Worm (Caenorhabditis elegans) whole organism, L1 larva: ENCODE data around the gene gln-5.
A peak's percentile ranks its signal among the peaks of the same experiment; 100 is the strongest.

ENCODE experiments used
- C34B4.2 ChIP-seq: sonication (generic microtip); optimal IDR thresholded peaks from 2 replicates; lab custom pipeline; 2017; ENCODE audit warnings: mild to moderate bottlenecking, missing genetic modification characterization, missing compliant biosample characterization
- F16B12.6 ChIP-seq: fragments of 150-350 bp; optimal IDR thresholded peaks from 2 replicates; lab custom pipeline; 2014; ENCODE audit warnings: missing biosample characterization, missing genetic modification characterization
- aha-1 ChIP-seq: fragments of 150-350 bp; optimal IDR thresholded peaks from 2 replicates; lab custom pipeline; 2014; ENCODE audit warnings: missing biosample characterization, missing genetic modification characterization
- ceh-82 ChIP-seq, 3 experiments: fragments of 150-350 bp in 1 of 3; sonication (generic microtip) in 2 of 3; optimal IDR thresholded peaks; 2 replicates each; lab custom pipeline; 2014 to 2017; ENCODE audit warnings: missing biosample characterization in 3 of 3, missing genetic modification characterization in 3 of 3
- dpl-1 ChIP-seq, 3 experiments: fragments of 150-350 bp in 2 of 3; sonication (generic microtip) in 1 of 3; optimal IDR thresholded peaks; 2 replicates each; lab custom pipeline; 2014 to 2017; ENCODE audit warnings: missing biosample characterization in 3 of 3, missing genetic modification characterization in 3 of 3, missing genetic modification reagents in 3 of 3
- dsc-1 ChIP-seq: sonication (generic microtip); optimal IDR thresholded peaks from 2 replicates; lab custom pipeline; 2016; ENCODE audit warnings: mild to moderate bottlenecking, missing genetic modification characterization, missing compliant biosample characterization
- efl-1 ChIP-seq, 4 experiments: fragments of 150-350 bp; optimal IDR thresholded peaks in 3 of 4; peaks in 1 of 4; 1 replicate in 1 of 4; 2 replicates in 3 of 4; lab custom pipeline; 2014; ENCODE audit warnings: missing biosample characterization in 2 of 4, missing genetic modification characterization in 2 of 4, missing genetic modification reagents in 2 of 4
- egl-13 ChIP-seq: sonication (generic microtip); optimal IDR thresholded peaks from 2 replicates; lab custom pipeline; 2016; ENCODE audit warnings: missing genotype, missing genetic modification reagents, missing genetic modification characterization, missing compliant biosample characterization
- elt-2 ChIP-seq: sonication (generic microtip); optimal IDR thresholded peaks from 2 replicates; lab custom pipeline; 2016; ENCODE audit warnings: missing genetic modification characterization, mild to moderate bottlenecking, inconsistent platforms, missing compliant biosample characterization, missing genetic modification reagents
- fkh-8 ChIP-seq: sonication (generic microtip); optimal IDR thresholded peaks from 2 replicates; lab custom pipeline; 2016; ENCODE audit warnings: mild to moderate bottlenecking, missing genetic modification characterization, missing compliant biosample characterization
- fos-1 ChIP-seq: fragments of 150-350 bp; optimal IDR thresholded peaks from 2 replicates; lab custom pipeline; 2014; ENCODE audit warnings: missing biosample characterization, missing genetic modification characterization
- jun-1 ChIP-seq: fragments of 150-350 bp; optimal IDR thresholded peaks from 2 replicates; lab custom pipeline; 2014; ENCODE audit warnings: missing biosample characterization, missing genetic modification reagents, missing genetic modification characterization
- lin-14 ChIP-seq: fragments of 200-800 bp; sonication (Bioruptor generic); optimal IDR thresholded peaks from 2 replicates; lab custom pipeline; 2018; ENCODE audit warnings: mild to moderate bottlenecking, missing genetic modification characterization, moderate library complexity, missing compliant biosample characterization
- lin-35 ChIP-seq, 2 experiments: fragments of 150-350 bp; optimal IDR thresholded peaks; 2 replicates each; lab custom pipeline; 2014; ENCODE audit warnings: missing biosample characterization in 2 of 2, missing genetic modification characterization in 2 of 2, missing genetic modification reagents in 2 of 2
- lir-3 ChIP-seq: sonication (generic microtip); optimal IDR thresholded peaks from 2 replicates; lab custom pipeline; 2016; ENCODE audit warnings: mild to moderate bottlenecking, missing genetic modification characterization, moderate library complexity, missing compliant biosample characterization; ENCODE audit not compliant: poor library complexity
- lsy-2 ChIP-seq, 2 experiments: fragments of 150-350 bp; optimal IDR thresholded peaks; 2 replicates each; lab custom pipeline; 2014; ENCODE audit warnings: missing biosample characterization in 2 of 2, missing genetic modification characterization in 2 of 2
- mef-2 ChIP-seq: fragments of 150-350 bp; optimal IDR thresholded peaks from 2 replicates; lab custom pipeline; 2014; ENCODE audit warnings: missing biosample characterization, missing genetic modification characterization
- nhr-11 ChIP-seq: fragments of 150-350 bp; optimal IDR thresholded peaks from 2 replicates; lab custom pipeline; 2014; ENCODE audit warnings: missing biosample characterization, missing genetic modification characterization
- nhr-12 ChIP-seq: sonication (generic microtip); optimal IDR thresholded peaks from 2 replicates; lab custom pipeline; 2017; ENCODE audit warnings: missing biosample characterization, missing genetic modification characterization
- nhr-20 ChIP-seq: sonication (generic microtip); optimal IDR thresholded peaks from 2 replicates; lab custom pipeline; 2016; ENCODE audit warnings: mild to moderate bottlenecking, missing genetic modification characterization, missing compliant biosample characterization
- nhr-47 ChIP-seq: sonication (generic microtip); optimal IDR thresholded peaks from 2 replicates; lab custom pipeline; 2016; ENCODE audit warnings: mild to moderate bottlenecking, missing genetic modification characterization, moderate library complexity, missing compliant biosample characterization
- nhr-71 ChIP-seq: sonication (generic microtip); optimal IDR thresholded peaks from 2 replicates; lab custom pipeline; 2016; ENCODE audit warnings: mild to moderate bottlenecking, missing genetic modification characterization, moderate library complexity, missing compliant biosample characterization
- nhr-76 ChIP-seq: sonication (generic microtip); optimal IDR thresholded peaks from 2 replicates; lab custom pipeline; 2017; ENCODE audit warnings: missing biosample characterization, missing genetic modification characterization
- pqm-1 ChIP-seq: sonication (generic microtip); optimal IDR thresholded peaks from 3 replicates; lab custom pipeline; 2017; ENCODE audit warnings: missing biosample characterization, missing genetic modification characterization
- skn-1 ChIP-seq: fragments of 150-350 bp; optimal IDR thresholded peaks from 2 replicates; lab custom pipeline; 2014; ENCODE audit warnings: missing biosample characterization, missing genetic modification characterization
- snu-23 ChIP-seq: sonication (generic microtip); optimal IDR thresholded peaks from 2 replicates; lab custom pipeline; 2016; ENCODE audit warnings: missing genetic modification characterization, missing compliant biosample characterization
- tbx-2 ChIP-seq: sonication (generic microtip); optimal IDR thresholded peaks from 2 replicates; lab custom pipeline; 2016; ENCODE audit warnings: missing genetic modification characterization, missing compliant biosample characterization
- unc-30 ChIP-seq: sonication (generic microtip); optimal IDR thresholded peaks from 2 replicates; lab custom pipeline; 2017; ENCODE audit warnings: missing biosample characterization, missing genetic modification characterization
- unc-62 ChIP-seq: fragments of 150-350 bp; optimal IDR thresholded peaks from 2 replicates; lab custom pipeline; 2014; ENCODE audit warnings: missing biosample characterization, missing genetic modification reagents, missing genetic modification characterization
- unc-86 ChIP-seq: sonication (generic microtip); optimal IDR thresholded peaks from 2 replicates; lab custom pipeline; 2016; ENCODE audit warnings: missing genetic modification characterization, missing compliant biosample characterization
- unc-98 ChIP-seq: fragments of 200-800 bp; sonication (Bioruptor generic); IDR thresholded peaks from 2 replicates; pipeline ENCODE4 v1.3.6; 2022; ENCODE audit warnings: missing genetic modification characterization, missing compliant biosample characterization
- xbp-1 ChIP-seq: sonication (generic microtip); optimal IDR thresholded peaks from 2 replicates; lab custom pipeline; 2016; ENCODE audit warnings: missing genetic modification characterization, missing compliant biosample characterization
- zip-4 ChIP-seq: fragments of 200-800 bp; sonication (Bioruptor generic); optimal IDR thresholded peaks from 2 replicates; lab custom pipeline; 2018; ENCODE audit warnings: mild to moderate bottlenecking, missing genetic modification characterization, moderate library complexity, missing compliant biosample characterization
- ztf-4 ChIP-seq: fragments of 150-350 bp; optimal IDR thresholded peaks from 2 replicates; lab custom pipeline; 2014; ENCODE audit warnings: missing biosample characterization, missing genetic modification characterization

The gln-5 gene

DNA sequence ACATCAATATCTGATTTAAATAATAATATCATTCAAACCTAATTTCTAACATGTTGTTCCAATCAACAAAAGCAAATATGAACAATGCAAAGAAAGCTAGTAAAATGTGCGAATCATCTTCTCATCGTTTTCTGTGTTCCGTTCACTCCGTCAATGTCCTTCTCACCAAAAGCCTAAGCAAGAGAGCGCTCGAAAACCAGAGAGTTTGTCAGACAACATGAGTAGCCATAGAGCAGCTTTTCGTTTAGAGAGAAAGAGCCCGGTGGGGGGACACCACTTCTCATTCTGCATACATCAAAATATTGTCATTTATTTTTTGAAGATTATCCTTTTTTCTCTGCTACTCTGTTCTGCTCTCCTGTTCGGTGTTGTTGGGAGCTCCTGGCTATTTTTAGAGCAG, 20.2 kb upstream of the gln-5 start:
- TF ChIP-seq nhr-11 (tag; lab: Kevin White, UChicago), result no peak
- TF ChIP-seq pqm-1, result no peak
- peak in 1 of 2 experiments; percentile 36 for TF ChIP-seq lin-35 (GFP tag; optimal IDR thresholded peaks at IDR 0.05; lab: Kevin White, UChicago)
- TF ChIP-seq fos-1 (tag; lab: Kevin White, UChicago), result no peak
- peak; percentile 62 for TF ChIP-seq dsc-1 (tag; lab: Kevin White, UChicago)
- no peak for TF ChIP-seq nhr-12 (tag; lab: Kevin White, UChicago)
- TF ChIP-seq dpl-1 (GFP tag; optimal IDR thresholded peaks at IDR 0.05; lab: Kevin White, UChicago), result peak in 1 of 3 experiments; percentile 27
- TF ChIP-seq ztf-4, result no peak
- TF ChIP-seq lir-3, result no peak
- TF ChIP-seq efl-1 (optimal IDR thresholded peaks at IDR 0.05; lab: Kevin White, UChicago), result no peak
- peak in 1 of 2 experiments; percentile 77 for TF ChIP-seq efl-1 (GFP tag; optimal IDR thresholded peaks at IDR 0.05 in 1 of 2; lab: Kevin White, UChicago)
- no peak for TF ChIP-seq unc-30 (tag; lab: Kevin White, UChicago)
- TF ChIP-seq fkh-8 (tag; lab: Kevin White, UChicago), result peak; percentile 27
- TF ChIP-seq nhr-47 (tag; lab: Kevin White, UChicago), result peak; percentile 11

- peak; percentile 41 for TF ChIP-seq elt-2 (tag; lab: Kevin White, UChicago)
- no peak for TF ChIP-seq unc-62
Observed at ce11 chrIV:17293068-17293467, 19.6 kb upstream of the gln-5 start.

DNA sequence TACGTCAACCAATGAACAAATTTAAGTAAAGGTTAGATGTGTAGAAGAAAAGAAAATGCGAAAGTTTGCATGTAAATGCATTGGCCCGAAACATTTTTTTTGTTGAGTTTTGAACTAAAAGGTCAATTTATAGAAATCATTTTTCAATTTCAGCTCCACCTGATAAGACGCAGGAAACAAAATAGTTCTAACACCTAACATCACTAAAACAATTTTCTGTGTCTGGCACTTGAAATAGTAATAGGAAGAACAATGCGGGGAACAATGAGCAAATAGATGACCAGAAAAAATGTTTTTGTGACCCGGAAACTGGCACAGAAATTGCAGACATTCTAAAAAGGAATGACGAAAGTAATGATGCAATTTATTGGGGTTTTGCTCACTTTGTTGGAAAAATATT, 18.9 kb upstream of the gln-5 start:
- TF ChIP-seq lin-35 (GFP tag; optimal IDR thresholded peaks at IDR 0.05; lab: Kevin White, UChicago) (peak in 1 of 2 experiments; percentile 21), egl-13 (tag; lab: Kevin White, UChicago) (no peak), elt-2 (tag; lab: Kevin White, UChicago) (peak; percentile 9)

- TF ChIP-seq lin-14 (GFP tag; lab: Kevin White, UChicago), result peak; percentile 43
- TF ChIP-seq C34B4.2 (tag; lab: Kevin White, UChicago), result no peak
Observed at ce11 chrIV:17291629-17292199, 18.3 kb upstream of the gln-5 start, which contains the start of the genes T28F3.11 and slc-17.4. T28F3.11 (minus strand) TSS chrIV:17291679. slc-17.4 (minus strand) TSS chrIV:17291733.

DNA sequence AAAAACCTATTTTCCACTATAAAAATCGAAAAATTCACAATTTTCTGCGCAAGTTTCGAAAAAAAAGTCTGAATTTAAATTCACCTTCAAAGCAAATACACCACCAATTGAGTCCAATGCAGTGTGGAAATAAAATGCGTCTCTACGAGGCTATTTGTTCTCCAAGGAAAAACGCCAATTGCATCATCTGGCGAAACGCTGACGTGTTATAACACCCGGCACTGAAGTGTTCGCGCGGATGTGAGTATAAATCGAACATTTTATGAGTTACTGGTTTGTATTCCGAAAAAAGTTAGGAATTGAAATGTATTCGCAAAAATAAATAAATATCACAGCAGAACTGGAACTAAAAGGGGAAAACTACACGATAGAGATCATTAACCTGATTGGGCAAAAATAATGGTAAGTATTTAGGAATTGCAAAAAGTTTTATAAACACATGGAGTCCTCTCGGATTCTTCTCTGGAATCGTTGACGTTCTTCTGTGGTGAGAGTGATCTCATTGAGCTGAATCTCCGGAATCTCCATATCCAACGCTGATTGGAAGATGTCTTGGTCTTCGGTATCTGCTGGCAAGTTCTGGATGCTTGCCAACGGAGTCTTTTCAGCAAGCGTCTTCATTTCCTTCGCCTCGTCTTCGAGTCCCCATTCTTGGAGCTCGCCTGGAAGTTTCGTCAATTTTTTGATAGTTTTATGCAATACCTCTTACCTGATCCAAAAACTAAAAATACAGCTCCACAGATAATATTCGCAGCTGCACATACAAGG, 14.6 kb upstream of the gln-5 start, which contains the start of gene zipt-7.1:
Gene zipt-7.1 (minus strand): TSS at position 232 of the 768 bp plus-strand sequence.
- no peak for TF ChIP-seq efl-1 (optimal IDR thresholded peaks at IDR 0.05; lab: Kevin White, UChicago)
- peak in 1 of 2 experiments; percentile 57 for TF ChIP-seq efl-1 (GFP tag; optimal IDR thresholded peaks at IDR 0.05 in 1 of 2; lab: Kevin White, UChicago)
- peak; percentile 58 for TF ChIP-seq xbp-1
- no peak for TF ChIP-seq F16B12.6 (tag; lab: Kevin White, UChicago)

DNA sequence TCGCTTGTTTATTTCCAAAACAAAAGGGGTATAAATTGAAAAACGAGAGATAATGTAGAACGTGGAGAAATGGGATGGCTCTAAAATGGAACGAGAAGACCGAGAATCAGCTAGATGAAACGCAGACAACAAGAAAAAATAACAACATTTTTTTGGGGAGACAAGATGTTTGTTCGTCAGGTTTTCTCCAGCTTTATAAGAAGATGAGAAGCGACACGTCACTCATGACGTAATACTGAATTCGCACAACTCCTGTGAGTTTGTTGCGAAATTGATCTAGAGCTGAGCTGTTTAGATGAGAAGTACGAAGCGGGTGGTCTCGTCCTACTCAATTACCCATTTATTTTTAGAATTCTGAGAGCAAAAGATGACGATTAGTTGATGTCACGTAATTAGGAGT, 11.8 kb upstream of the gln-5 start:
- no peak for TF ChIP-seq zip-4 (GFP tag; lab: Kevin White, UChicago)
- TF ChIP-seq efl-1 (optimal IDR thresholded peaks at IDR 0.05; lab: Kevin White, UChicago), result peak in 1 of 2 experiments; percentile 1
- TF ChIP-seq efl-1 (GFP tag; optimal IDR thresholded peaks at IDR 0.05 in 1 of 2; lab: Kevin White, UChicago), result no peak
- no peak for TF ChIP-seq unc-62
- peak; percentile 42 for TF ChIP-seq nhr-47 (tag; lab: Kevin White, UChicago)
- peak; percentile 65 for TF ChIP-seq egl-13 (tag; lab: Kevin White, UChicago)
- peak; percentile 9 for TF ChIP-seq dsc-1 (tag; lab: Kevin White, UChicago)
- TF ChIP-seq tbx-2 (tag; lab: Kevin White, UChicago), result peak; percentile 29
- TF ChIP-seq lsy-2 (tag; optimal IDR thresholded peaks at IDR 0.05; lab: Kevin White, UChicago), result peak in 1 of 2 experiments; percentile 59
- TF ChIP-seq fkh-8 (tag; lab: Kevin White, UChicago), result peak; percentile 40
- TF ChIP-seq skn-1 (tag; lab: Kevin White, UChicago), result no peak
- TF ChIP-seq xbp-1, result peak; percentile 53
- peak; percentile 11 for TF ChIP-seq snu-23 (GFP tag; lab: Kevin White, UChicago)
- no peak for TF ChIP-seq aha-1 (tag; lab: Kevin White, UChicago)
- no peak for TF ChIP-seq nhr-76 (tag; lab: Kevin White, UChicago)
- TF ChIP-seq unc-98 (GFP tag; lab: Robert Waterston, UW), result no peak
- TF ChIP-seq nhr-20 (tag; lab: Kevin White, UChicago), result no peak
- peak in 1 of 2 experiments; percentile 4 for TF ChIP-seq lin-35 (GFP tag; optimal IDR thresholded peaks at IDR 0.05; lab: Kevin White, UChicago)
- peak in 2 of 3 experiments; percentile 5 to 37 for TF ChIP-seq ceh-82 (tag; optimal IDR thresholded peaks at IDR 0.05; lab: Kevin White, UChicago)
- peak; percentile 41 for TF ChIP-seq unc-86 (tag; lab: Kevin White, UChicago)
- peak; percentile 67 for TF ChIP-seq nhr-71 (tag; lab: Kevin White, UChicago)
- peak; percentile 63 for TF ChIP-seq mef-2 (tag; lab: Kevin White, UChicago)
- no peak for TF ChIP-seq elt-2 (tag; lab: Kevin White, UChicago)
- TF ChIP-seq jun-1, result no peak
- peak; percentile 76 for TF ChIP-seq lin-14 (GFP tag; lab: Kevin White, UChicago)
- TF ChIP-seq, all 84 proteins: peak for 15
